Fruit fly (Drosophila melanogaster) whole organism, embryonic: ENCODE results near the gene CG6168.
A peak's percentile ranks its signal among the peaks of the same experiment; 100 is the strongest.

Experiments
- Abd-B ChIP-seq: fragments of 200-800 bp; sonication (Bioruptor generic); optimal IDR thresholded peaks from 2 replicates; lab custom pipeline; 2018; ENCODE audit warnings: missing biosample characterization, mild to moderate bottlenecking, missing genetic modification characterization, moderate library complexity
- Antp ChIP-seq: fragments of 200-800 bp; sonication (Bioruptor generic); optimal IDR thresholded peaks from 3 replicates; lab custom pipeline; 2016; ENCODE audit warnings: missing biosample characterization, missing genetic modification characterization
- Atf6 ChIP-seq: fragments of 200-800 bp; sonication (Bioruptor generic); IDR thresholded peaks from 2 replicates; pipeline ENCODE4 v1.3.6; 2022; ENCODE audit warnings: missing biosample characterization, missing genetic modification characterization
- Awh ChIP-seq: fragments of 200-800 bp; sonication (Bioruptor generic); IDR thresholded peaks from 2 replicates; pipeline ENCODE4, ENCODE4 v1.3.6; 2022; ENCODE audit warnings: missing biosample characterization, missing genetic modification characterization
- Bteb2 ChIP-seq: fragments of 200-800 bp; sonication (Bioruptor generic); optimal IDR thresholded peaks from 2 replicates; lab custom pipeline; 2016; ENCODE audit warnings: missing biosample characterization, missing genetic modification characterization
- CG10979 ChIP-seq: fragments of 200-800 bp; sonication (Bioruptor generic); optimal IDR thresholded peaks from 2 replicates; lab custom pipeline; 2018; ENCODE audit warnings: missing biosample characterization, mild to moderate bottlenecking, missing genetic modification characterization, moderate library complexity
- CG11560 ChIP-seq: fragments of 200-800 bp; sonication (Bioruptor generic); IDR thresholded peaks from 3 replicates; pipeline ENCODE4 v1.3.6; 2022; ENCODE audit warnings: missing biosample characterization, missing genetic modification characterization
- CG12155 ChIP-seq: fragments of 200-800 bp; sonication (Bioruptor generic); optimal IDR thresholded peaks from 3 replicates; lab custom pipeline; 2016; ENCODE audit warnings: missing biosample characterization, missing genetic modification characterization
- CG14014 ChIP-seq: fragments of 200-800 bp; sonication (Bioruptor generic); IDR thresholded peaks from 2 replicates; pipeline ENCODE4 v1.3.6; 2022; ENCODE audit warnings: missing biosample characterization, missing genetic modification characterization
- CG14710 ChIP-seq: fragments of 200-800 bp; sonication (Bioruptor generic); optimal IDR thresholded peaks from 3 replicates; lab custom pipeline; 2019; ENCODE audit warnings: missing biosample characterization, mild to moderate bottlenecking, missing genetic modification characterization, moderate library complexity
- CG2678 ChIP-seq: fragments of 200-800 bp; sonication (Bioruptor generic); optimal IDR thresholded peaks from 3 replicates; lab custom pipeline; 2019; ENCODE audit warnings: missing biosample characterization, mild to moderate bottlenecking, missing genetic modification characterization, moderate library complexity
- CG31388 ChIP-seq: fragments of 200-800 bp; sonication (Bioruptor generic); optimal IDR thresholded peaks from 2 replicates; lab custom pipeline; 2016; ENCODE audit warnings: missing biosample characterization, missing genetic modification characterization
- CG3163 ChIP-seq: fragments of 200-800 bp; sonication (Bioruptor generic); optimal IDR thresholded peaks from 3 replicates; lab custom pipeline; 2016; ENCODE audit warnings: missing biosample characterization, missing genetic modification characterization
- CG32767 ChIP-seq: fragments of 200-800 bp; sonication (Bioruptor generic); IDR thresholded peaks from 2 replicates; pipeline ENCODE4 v1.3.6; 2022; ENCODE audit warnings: missing biosample characterization, missing genetic modification characterization
- CG4424 ChIP-seq: fragments of 200-800 bp; sonication (Bioruptor generic); optimal IDR thresholded peaks from 3 replicates; lab custom pipeline; 2016; ENCODE audit warnings: missing biosample characterization, missing genetic modification characterization
- CG6175 ChIP-seq: fragments of 200-800 bp; sonication (Bioruptor generic); IDR thresholded peaks from 3 replicates; pipeline ENCODE4 v1.3.6; 2022; ENCODE audit warnings: missing biosample characterization, missing genetic modification characterization
- CG6654 ChIP-seq: fragments of 200-800 bp; sonication (Bioruptor generic); optimal IDR thresholded peaks from 2 replicates; lab custom pipeline; 2017; ENCODE audit warnings: missing biosample characterization, mild to moderate bottlenecking, missing genetic modification characterization
- CG8089 ChIP-seq: fragments of 200-800 bp; sonication (Bioruptor generic); optimal IDR thresholded peaks from 3 replicates; lab custom pipeline; 2016; ENCODE audit warnings: missing biosample characterization, missing genetic modification characterization
- D19A ChIP-seq: fragments of 200-800 bp; optimal IDR thresholded peaks from 3 replicates; lab custom pipeline; 2019; ENCODE audit warnings: missing biosample characterization, mild to moderate bottlenecking, missing genetic modification characterization, moderate library complexity
- Dek ChIP-seq: fragments of 200-800 bp; sonication (Bioruptor generic); optimal IDR thresholded peaks from 3 replicates; lab custom pipeline; 2019; ENCODE audit warnings: missing biosample characterization, mild to moderate bottlenecking, missing genetic modification characterization, moderate library complexity
- E2f2 ChIP-seq: fragments of 200-800 bp; sonication (Bioruptor generic); IDR thresholded peaks from 2 replicates; pipeline ENCODE4 v1.3.6; 2022; ENCODE audit warnings: missing biosample characterization, missing genetic modification characterization
- Fer1 ChIP-seq: fragments of 200-800 bp; sonication (Bioruptor generic); optimal IDR thresholded peaks from 2 replicates; lab custom pipeline; 2017; ENCODE audit warnings: missing biosample characterization, mild to moderate bottlenecking, missing genetic modification characterization
- HHEX ChIP-seq: fragments of 200-800 bp; sonication (Bioruptor generic); optimal IDR thresholded peaks from 3 replicates; lab custom pipeline; 2017; ENCODE audit warnings: missing biosample characterization, mild to moderate bottlenecking, missing genetic modification characterization, missing genetic modification reagents
- Hsf ChIP-seq: fragments of 200-800 bp; sonication (Bioruptor generic); optimal IDR thresholded peaks from 3 replicates; lab custom pipeline; 2016; ENCODE audit warnings: missing biosample characterization, missing genetic modification characterization
- Lpt ChIP-seq: fragments of >200 bp; optimal IDR thresholded peaks from 2 replicates; lab custom pipeline; 2018; ENCODE audit warnings: missing biosample characterization, missing genetic modification characterization
- Meics ChIP-seq: fragments of 200-800 bp; sonication (Bioruptor generic); optimal IDR thresholded peaks from 2 replicates; lab custom pipeline; 2017; ENCODE audit warnings: missing biosample characterization, mild to moderate bottlenecking, missing genetic modification characterization
- Neu2 ChIP-seq: fragments of 200-800 bp; sonication (Bioruptor generic); optimal IDR thresholded peaks from 3 replicates; lab custom pipeline; 2016; ENCODE audit warnings: missing biosample characterization, missing genetic modification characterization, borderline replicate concordance
- Ssrp ChIP-seq: fragments of 200-800 bp; sonication (Bioruptor generic); optimal IDR thresholded peaks from 2 replicates; lab custom pipeline; 2018; ENCODE audit warnings: missing biosample characterization, mild to moderate bottlenecking, missing genetic modification characterization, moderate library complexity
- YL-1 ChIP-seq: fragments of 200-800 bp; sonication (Bioruptor generic); optimal IDR thresholded peaks from 3 replicates; lab custom pipeline; 2017; ENCODE audit warnings: missing biosample characterization, mild to moderate bottlenecking, missing genetic modification characterization
- ara ChIP-seq: fragments of 200-800 bp; sonication (Bioruptor generic); IDR thresholded peaks from 2 replicates; pipeline ENCODE4 v1.3.6; 2022; ENCODE audit warnings: missing biosample characterization, missing genetic modification characterization
- az2 ChIP-seq: fragments of 200-800 bp; sonication (Bioruptor generic); optimal IDR thresholded peaks from 3 replicates; lab custom pipeline; 2016; ENCODE audit warnings: missing biosample characterization, missing genetic modification characterization
- bbx ChIP-seq: fragments of 200-800 bp; sonication (Bioruptor generic); IDR thresholded peaks from 2 replicates; pipeline ENCODE4 v1.3.6; 2022; ENCODE audit warnings: missing biosample characterization, missing genetic modification characterization; ENCODE audit not compliant: partially characterized antibody
- bcd ChIP-seq: fragments of 200-800 bp; sonication (Bioruptor generic); optimal IDR thresholded peaks from 2 replicates; lab custom pipeline; 2017; ENCODE audit warnings: missing biosample characterization, mild to moderate bottlenecking, missing genetic modification characterization
- dm ChIP-seq: fragments of 200-800 bp; sonication (Bioruptor generic); optimal IDR thresholded peaks from 3 replicates; lab custom pipeline; 2016; ENCODE audit warnings: missing biosample characterization, missing genetic modification characterization
- esg ChIP-seq: fragments of 200-800 bp; sonication (Bioruptor generic); conservative IDR thresholded peaks from 2 replicates; pipeline ENCODE4 v1.3.6; 2022; ENCODE audit warnings: missing biosample characterization, missing genetic modification characterization
- fru ChIP-seq: fragments of >200 bp; optimal IDR thresholded peaks from 2 replicates; lab custom pipeline; 2017
- gem ChIP-seq: fragments of 200-800 bp; sonication (Bioruptor generic); optimal IDR thresholded peaks from 2 replicates; lab custom pipeline; 2019; ENCODE audit warnings: missing biosample characterization, mild to moderate bottlenecking, missing genetic modification characterization, moderate library complexity
- grau ChIP-seq: fragments of 200-800 bp; optimal IDR thresholded peaks from 3 replicates; lab custom pipeline; 2019; ENCODE audit warnings: missing biosample characterization, mild to moderate bottlenecking, missing genetic modification characterization, moderate library complexity
- gsb-n ChIP-seq: fragments of 200-800 bp; sonication (Bioruptor generic); optimal IDR thresholded peaks from 3 replicates; lab custom pipeline; 2018; ENCODE audit warnings: missing biosample characterization, mild to moderate bottlenecking, missing genetic modification characterization
- ham ChIP-seq: fragments of 200-800 bp; sonication (Bioruptor generic); IDR thresholded peaks from 2 replicates; pipeline ENCODE4 v1.3.6; 2022; ENCODE audit warnings: missing biosample characterization, missing genetic modification characterization
- mam ChIP-seq: fragments of 200-800 bp; sonication (Bioruptor generic); optimal IDR thresholded peaks from 3 replicates; lab custom pipeline; 2016; ENCODE audit warnings: missing biosample characterization, missing genetic modification characterization
- odd ChIP-seq: fragments of 200-800 bp; sonication (Bioruptor generic); optimal IDR thresholded peaks from 2 replicates; lab custom pipeline; 2017; ENCODE audit warnings: missing biosample characterization, mild to moderate bottlenecking, missing genetic modification characterization
- pho ChIP-seq: fragments of 200-800 bp; sonication (Bioruptor generic); optimal IDR thresholded peaks from 2 replicates; lab custom pipeline; 2016; ENCODE audit warnings: missing biosample characterization, missing genetic modification characterization
- pum ChIP-seq: fragments of 200-800 bp; sonication (Bioruptor generic); optimal IDR thresholded peaks from 2 replicates; lab custom pipeline; 2016; ENCODE audit warnings: missing biosample characterization, missing genetic modification characterization
- so ChIP-seq: fragments of 200-800 bp; sonication (Bioruptor generic); IDR thresholded peaks from 3 replicates; pipeline ENCODE4 v1.3.6; 2022; ENCODE audit warnings: missing biosample characterization, missing genetic modification characterization
- ssp ChIP-seq: fragments of 200-800 bp; sonication (Bioruptor generic); IDR thresholded peaks from 2 replicates; pipeline ENCODE4 v1.3.6; 2022; ENCODE audit warnings: missing biosample characterization, missing genetic modification characterization
- tap ChIP-seq: fragments of 200-800 bp; optimal IDR thresholded peaks from 3 replicates; lab custom pipeline; 2019; ENCODE audit warnings: missing biosample characterization, mild to moderate bottlenecking, missing genetic modification characterization, moderate library complexity
- tgo ChIP-seq: fragments of 200-800 bp; sonication (Bioruptor generic); IDR thresholded peaks from 3 replicates; pipeline ENCODE4 v1.3.6; 2022; ENCODE audit warnings: missing biosample characterization, missing genetic modification characterization
- tll ChIP-seq, 2 experiments: fragments of 200-800 bp in 1 of 2; fragments of >200 bp in 1 of 2; sonication (Bioruptor generic) in 1 of 2; optimal IDR thresholded peaks; 2 replicates each; lab custom pipeline; 2017 to 2019; ENCODE audit warnings: missing biosample characterization in 2 of 2, missing genetic modification characterization in 2 of 2, mild to moderate bottlenecking in 1 of 2, moderate library complexity in 1 of 2
- zf30C ChIP-seq: fragments of 200-800 bp; sonication (Bioruptor generic); optimal IDR thresholded peaks from 3 replicates; lab custom pipeline; 2018; ENCODE audit warnings: missing biosample characterization, mild to moderate bottlenecking, missing genetic modification characterization

The CG6168 gene

dm6 chr3L:11303414-11304205 lies 17.9 kb downstream of the CG6168 start (continued):
- TF ChIP-seq Meics (GFP tag; lab: Kevin White, UChicago) (peak; percentile 40), bbx (no peak), tgo (GFP tag; lab: Robert Waterston, UW) (peak; percentile 26; the same call in 1 of the 3 replicates), D19A (tag; lab: Kevin White, UChicago) (peak; percentile 42), Bteb2 (GFP tag; lab: Kevin White, UChicago) (peak; percentile 20), CG10979 (tag; lab: Kevin White, UChicago) (peak; percentile 63), Lpt (GFP tag; lab: Kevin White, UChicago) (no peak), ara (GFP tag; lab: Robert Waterston, UW) (0 out of 2 replicates have a peak, but pooled peaks have one; percentile 53), CG4424 (GFP tag; lab: Kevin White, UChicago) (peak; percentile 24), Dek (peak; percentile 5), Fer1 (peak; percentile 26), mam (GFP tag; lab: Kevin White, UChicago) (peak; percentile 43), dm (GFP tag; lab: Kevin White, UChicago) (no peak), Antp (GFP tag; lab: Kevin White, UChicago) (peak; percentile 18), grau (tag; lab: Kevin White, UChicago) (peak; percentile 55), CG31388 (no peak), CG12155 (GFP tag; lab: Kevin White, UChicago) (peak; percentile 24), HHEX (peak; percentile 35), CG8089 (GFP tag; lab: Kevin White, UChicago) (no peak), zf30C (GFP tag; lab: Kevin White, UChicago) (peak; percentile 57), CG11560 (tag; lab: Robert Waterston, UW) (no peak), CG14014 (GFP tag; lab: Robert Waterston, UW) (peak; percentile 51; the same call in 1 of the 2 replicates), Awh (GFP tag; lab: Robert Waterston, UW) (peak; percentile 61; the same call in 1 of the 2 replicates), YL-1 (GFP tag; lab: Kevin White, UChicago) (no peak), ssp (GFP tag; lab: Robert Waterston, UW) (peak; percentile 31; the same call in 1 of the 2 replicates), pum (GFP tag; lab: Kevin White, UChicago) (no peak), CG2678 (tag; lab: Kevin White, UChicago) (peak; percentile 71), fru (no peak), CG6175 (GFP tag; lab: Robert Waterston, UW) (peak; percentile 19; the same call in 1 of the 3 replicates), bcd (peak; percentile 14), esg (GFP tag; lab: Robert Waterston, UW) (peak; percentile 33; the same call in 1 of the 2 replicates), Atf6 (GFP tag; lab: Robert Waterston, UW) (no peak), tll (GFP tag; optimal IDR thresholded peaks at IDR 0.05; lab: Kevin White, UChicago) (no peak), Hsf (peak; percentile 33), E2f2 (GFP tag; lab: Robert Waterston, UW) (no peak; the same call in 1 of the 2 replicates), az2 (GFP tag; lab: Kevin White, UChicago) (peak; percentile 41), tap (tag; lab: Kevin White, UChicago) (peak; percentile 26), pho (GFP tag; lab: Kevin White, UChicago) (no peak), Abd-B (peak; percentile 14), ham (GFP tag; lab: Robert Waterston, UW) (no peak), CG32767 (GFP tag; lab: Robert Waterston, UW) (no peak), odd (GFP tag; lab: Kevin White, UChicago) (no peak), gsb-n (tag; lab: Kevin White, UChicago) (peak; percentile 8), CG14710 (tag; lab: Kevin White, UChicago) (peak; percentile 45), Neu2 (GFP tag; lab: Kevin White, UChicago) (no peak), CG3163 (GFP tag; lab: Kevin White, UChicago) (no peak), so (no peak), CG6654 (peak; percentile 2), Ssrp (tag; lab: Kevin White, UChicago) (peak; percentile 39), gem (tag; lab: Kevin White, UChicago) (peak; percentile 64)
